Worm (Caenorhabditis elegans): ENCODE data around the gene W07G4.8.

DNA sequence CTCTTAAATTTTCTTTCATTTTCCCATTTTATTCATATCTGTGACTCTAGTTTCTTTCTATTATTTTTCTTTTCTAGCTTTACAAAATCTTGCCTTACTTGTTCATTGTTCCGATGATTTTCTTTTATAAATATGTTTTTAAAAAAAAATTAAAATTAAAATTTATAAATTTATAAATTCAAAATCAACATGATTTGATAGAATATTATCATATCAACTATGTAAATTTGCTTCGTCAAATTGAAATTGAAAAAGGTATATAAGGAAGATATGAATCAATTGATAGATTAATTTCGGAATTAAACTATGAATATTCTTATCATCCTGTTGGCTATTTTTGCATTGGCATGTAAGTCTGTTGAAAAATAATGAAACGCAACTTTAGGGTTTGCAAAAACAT is 16.1 kb downstream of the W07G4.8 start, which contains the start of gene W07G4.1:
- TF ChIP-seq ama-1 (optimal IDR thresholded peaks at IDR 0.05) (no peak), sox-4 (tag; optimal IDR thresholded peaks at IDR 0.05) (no peak), pha-4 (tag; optimal IDR thresholded peaks at IDR 0.05) (no peak), ceh-22 (tag; optimal IDR thresholded peaks at IDR 0.05) (no peak), pat-9 (tag; optimal IDR thresholded peaks at IDR 0.05) (no peak)

Data from whole organism, late embryonic.